Worm (Caenorhabditis elegans) whole organism, mixed stage, embryonic: Measurements from ENCODE around the gene twk-22.

Source experiments
- bed-3 ChIP-seq: fragments of 200-800 bp; sonication (Bioruptor generic); optimal IDR thresholded peaks from 3 replicates; lab custom pipeline; 2018; ENCODE audit warnings: mild to moderate bottlenecking, missing genetic modification characterization, moderate library complexity, missing compliant biosample characterization
- blmp-1 ChIP-seq: fragments of 150-350 bp; optimal IDR thresholded peaks from 2 replicates; lab custom pipeline; 2014; ENCODE audit warnings: missing biosample characterization, missing genetic modification characterization
- ceh-39 ChIP-seq: fragments of 150-350 bp; optimal IDR thresholded peaks from 2 replicates; lab custom pipeline; 2014; ENCODE audit warnings: missing biosample characterization, missing genetic modification characterization
- ceh-83 ChIP-seq: fragments of 200-800 bp; sonication (Bioruptor generic); optimal IDR thresholded peaks from 2 replicates; lab custom pipeline; 2018; ENCODE audit warnings: mild to moderate bottlenecking, missing genetic modification characterization, missing compliant biosample characterization
- ces-1 ChIP-seq: fragments of 150-350 bp; optimal IDR thresholded peaks from 2 replicates; lab custom pipeline; 2014; ENCODE audit warnings: missing biosample characterization, missing genetic modification reagents, missing genetic modification characterization
- cnd-1 ChIP-seq: fragments of 200-800 bp; sonication (Bioruptor generic); optimal IDR thresholded peaks from 2 replicates; lab custom pipeline; 2018; ENCODE audit warnings: mild to moderate bottlenecking, missing genetic modification characterization, missing compliant biosample characterization
- drap-1 ChIP-seq: fragments of 200-800 bp; sonication (Bioruptor generic); optimal IDR thresholded peaks from 3 replicates; lab custom pipeline; 2018; ENCODE audit warnings: mild to moderate bottlenecking, missing genetic modification characterization, missing compliant biosample characterization
- elt-1 ChIP-seq: sonication (generic microtip); optimal IDR thresholded peaks from 2 replicates; lab custom pipeline; 2017; ENCODE audit warnings: missing genetic modification characterization, mild to moderate bottlenecking, missing compliant biosample characterization, antibody characterized with exemption, moderate library complexity, borderline replicate concordance; ENCODE audit not compliant: insufficient read depth
- flh-1 ChIP-seq: fragments of 200-800 bp; sonication (Bioruptor generic); optimal IDR thresholded peaks from 2 replicates; lab custom pipeline; 2018; ENCODE audit warnings: mild to moderate bottlenecking, missing genetic modification characterization, moderate library complexity, missing compliant biosample characterization
- ham-2 ChIP-seq: fragments of 200-800 bp; sonication (Bioruptor generic); optimal IDR thresholded peaks from 2 replicates; lab custom pipeline; 2018; ENCODE audit warnings: mild to moderate bottlenecking, missing genetic modification characterization, missing compliant biosample characterization
- hlh-1 ChIP-seq: fragments of 150-350 bp; optimal IDR thresholded peaks from 2 replicates; lab custom pipeline; 2014; ENCODE audit warnings: missing biosample characterization, missing genetic modification reagents, missing genetic modification characterization
- lin-13 ChIP-seq: fragments of 150-350 bp; optimal IDR thresholded peaks from 2 replicates; lab custom pipeline; 2014; ENCODE audit warnings: missing biosample characterization, missing genetic modification characterization
- lin-32 ChIP-seq: fragments of 200-800 bp; sonication (Bioruptor generic); optimal IDR thresholded peaks from 2 replicates; lab custom pipeline; 2018; ENCODE audit warnings: mild to moderate bottlenecking, missing genetic modification characterization, missing compliant biosample characterization
- lsy-2 ChIP-seq: fragments of 150-350 bp; optimal IDR thresholded peaks from 2 replicates; lab custom pipeline; 2014; ENCODE audit warnings: missing biosample characterization, missing genetic modification characterization
- mab-5 ChIP-seq: fragments of 150-350 bp; optimal IDR thresholded peaks from 2 replicates; lab custom pipeline; 2014; ENCODE audit warnings: missing biosample characterization, missing genetic modification characterization
- mep-1 ChIP-seq: fragments of 150-350 bp; optimal IDR thresholded peaks from 2 replicates; lab custom pipeline; 2017; ENCODE audit warnings: missing biosample characterization, missing genetic modification reagents, missing genetic modification characterization, inconsistent platforms
- mls-2 ChIP-seq: sonication (generic microtip); optimal IDR thresholded peaks from 2 replicates; lab custom pipeline; 2016; ENCODE audit warnings: mild to moderate bottlenecking, missing genetic modification characterization, moderate library complexity, missing compliant biosample characterization
- nhr-12 ChIP-seq: fragments of 150-350 bp; optimal IDR thresholded peaks from 2 replicates; lab custom pipeline; 2014; ENCODE audit warnings: missing biosample characterization, missing genetic modification characterization
- nhr-2 ChIP-seq: fragments of 150-350 bp; optimal IDR thresholded peaks from 2 replicates; lab custom pipeline; 2014; ENCODE audit warnings: missing biosample characterization, missing genetic modification characterization
- nhr-237 ChIP-seq: fragments of 150-350 bp; optimal IDR thresholded peaks from 2 replicates; lab custom pipeline; 2014; ENCODE audit warnings: missing biosample characterization, missing genetic modification characterization
- nhr-76 ChIP-seq: sonication (generic microtip); optimal IDR thresholded peaks from 2 replicates; lab custom pipeline; 2017; ENCODE audit warnings: missing biosample characterization, missing genetic modification characterization
- pha-4 ChIP-seq: fragments of 150-350 bp; optimal IDR thresholded peaks from 2 replicates; lab custom pipeline; 2018; ENCODE audit warnings: missing biosample characterization, missing genetic modification reagents, missing genetic modification characterization
- snpc-4 ChIP-seq: fragments of 150-350 bp; optimal IDR thresholded peaks from 2 replicates; lab custom pipeline; 2014; ENCODE audit warnings: missing biosample characterization, missing genetic modification characterization
- sptf-1 ChIP-seq: sonication (generic microtip); optimal IDR thresholded peaks from 2 replicates; lab custom pipeline; 2017; ENCODE audit warnings: mild to moderate bottlenecking, missing genetic modification characterization, moderate library complexity, missing compliant biosample characterization
- tbx-8 ChIP-seq: fragments of 200-800 bp; sonication (Bioruptor generic); optimal IDR thresholded peaks from 2 replicates; lab custom pipeline; 2018; ENCODE audit warnings: mild to moderate bottlenecking, missing genetic modification characterization, moderate library complexity, missing compliant biosample characterization
- unc-120 ChIP-seq: sonication (generic microtip); optimal IDR thresholded peaks from 2 replicates; lab custom pipeline; 2017; ENCODE audit warnings: missing genetic modification characterization, missing compliant biosample characterization; ENCODE audit not compliant: poor library complexity, severe bottlenecking
- unc-39 ChIP-seq: fragments of 150-350 bp; optimal IDR thresholded peaks from 2 replicates; lab custom pipeline; 2014; ENCODE audit warnings: missing biosample characterization, missing genetic modification characterization
- unc-62 ChIP-seq: fragments of 150-350 bp; optimal IDR thresholded peaks from 2 replicates; lab custom pipeline; 2014; ENCODE audit warnings: missing biosample characterization, missing genetic modification reagents, missing genetic modification characterization
- zip-8 ChIP-seq: fragments of 150-350 bp; optimal IDR thresholded peaks from 2 replicates; lab custom pipeline; 2014; ENCODE audit warnings: missing biosample characterization, missing genetic modification characterization
- ztf-11 ChIP-seq: fragments of 150-350 bp; optimal IDR thresholded peaks from 2 replicates; lab custom pipeline; 2014; ENCODE audit warnings: missing biosample characterization, missing genetic modification characterization

Gene twk-22

ce11 chrX:16321864-16322263, 15.6 kb downstream of the twk-22 start:
- TF ChIP-seq ces-1 (GFP tag; lab: Kevin White, UChicago) (peak; percentile 45), ztf-11 (tag; lab: Kevin White, UChicago) (no peak)
- TF ChIP-seq, all 35 proteins: peak for 1

DNA sequence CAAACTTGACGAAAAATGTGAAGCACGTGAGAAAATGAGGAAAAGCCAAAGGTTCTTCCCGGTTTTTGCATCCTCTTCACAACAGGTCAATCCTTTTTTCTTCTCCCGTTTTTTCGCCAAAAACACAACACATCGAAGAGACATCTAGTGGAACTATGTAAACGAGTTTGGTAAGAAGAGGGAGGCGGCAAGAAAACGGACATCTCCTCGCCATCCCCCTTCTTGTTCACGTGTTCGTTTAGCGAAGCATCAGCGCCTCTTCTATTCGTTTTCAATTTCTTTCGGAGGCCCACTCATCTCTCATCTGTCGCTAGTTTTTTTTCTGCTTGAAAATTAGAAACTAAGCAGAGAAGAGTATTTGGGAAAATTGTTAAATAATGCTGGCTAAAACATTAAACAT, 18.0 kb downstream of the twk-22 start:
- TF ChIP-seq cnd-1 (no peak), mep-1 (tag; lab: Kevin White, UChicago) (no peak), unc-39 (tag; lab: Kevin White, UChicago) (no peak), nhr-237 (tag; lab: Kevin White, UChicago) (no peak), ztf-11 (tag; lab: Kevin White, UChicago) (no peak), unc-62 (GFP tag; lab: Kevin White, UChicago) (no peak), snpc-4 (tag; lab: Kevin White, UChicago) (no peak), unc-120 (no peak), lin-13 (no peak)

DNA sequence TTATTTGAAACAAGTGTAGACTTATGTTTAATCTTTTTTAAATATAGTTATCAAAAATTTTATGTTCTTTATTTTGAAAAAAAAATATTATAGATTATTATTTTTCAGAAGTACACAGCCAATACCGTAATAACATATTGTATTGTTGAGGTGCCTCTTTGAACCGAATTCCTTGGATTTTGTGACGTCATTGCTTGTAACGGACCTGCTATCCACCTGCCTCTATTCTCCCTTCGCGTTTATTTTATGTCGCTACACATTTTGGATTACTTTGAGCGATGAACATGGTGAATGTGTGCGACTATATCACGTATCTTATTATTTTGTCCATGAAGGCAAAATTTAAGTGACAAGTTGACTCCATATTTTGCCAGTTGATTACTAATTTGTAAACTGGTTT, 21.0 kb downstream of the twk-22 start:
- peak; percentile 8 for TF ChIP-seq zip-8
- TF ChIP-seq lin-32 (GFP tag; lab: Kevin White, UChicago), result no peak
- TF ChIP-seq cnd-1, result no peak

DNA sequence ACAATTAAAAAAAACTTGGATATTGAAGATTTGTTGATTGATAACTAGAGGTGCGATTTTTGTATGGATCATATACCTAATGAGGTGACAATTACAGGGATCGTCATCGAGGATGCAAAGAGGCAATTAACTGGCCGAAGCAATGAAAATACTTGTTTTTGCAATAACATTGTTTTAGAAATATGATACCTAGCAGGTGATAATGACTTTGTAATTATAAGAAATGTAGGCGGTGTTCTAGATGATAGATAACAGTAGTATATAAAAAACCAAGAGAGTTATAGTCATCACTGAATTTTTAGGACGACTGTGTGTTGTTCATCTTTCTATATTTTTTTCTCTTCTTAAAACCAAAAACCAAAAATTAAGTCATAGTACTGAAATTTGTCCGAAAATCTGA, 22.1 kb downstream of the twk-22 start, which contains the start of gene C11G6.2:
Gene C11G6.2, plus strand, starts transcription at position 301 of the 400 bp plus-strand sequence.
- TF ChIP-seq sptf-1 (no peak), nhr-12 (no peak), snpc-4 (tag; lab: Kevin White, UChicago) (no peak), ztf-11 (tag; lab: Kevin White, UChicago) (no peak), hlh-1 (no peak)

- TF ChIP-seq nhr-237 (tag; lab: Kevin White, UChicago) (no peak), zip-8 (no peak), pha-4 (tag; lab: Kevin White, UChicago) (no peak)
These were observed 25.2 kb downstream of the twk-22 start for ce11 chrX:16331425-16331824.

- TF ChIP-seq nhr-76, result no peak
- TF ChIP-seq elt-1, result no peak
- no peak for TF ChIP-seq unc-120
- no peak for TF ChIP-seq lsy-2 (tag; lab: Kevin White, UChicago)
- peak; percentile 56 for TF ChIP-seq ham-2
- TF ChIP-seq hlh-1, result peak; percentile 71
- peak; percentile 54 for TF ChIP-seq unc-62 (GFP tag; lab: Kevin White, UChicago)
- peak; percentile 94 for TF ChIP-seq pha-4 (tag; lab: Kevin White, UChicago)
- TF ChIP-seq ces-1 (GFP tag; lab: Kevin White, UChicago), result peak; percentile 64
- peak; percentile 15 for TF ChIP-seq nhr-2 (tag; lab: Kevin White, UChicago)
- TF ChIP-seq mep-1 (tag; lab: Kevin White, UChicago), result peak; percentile 74
- no peak for TF ChIP-seq flh-1 (GFP tag; lab: Kevin White, UChicago)
- TF ChIP-seq blmp-1 (tag; lab: Kevin White, UChicago), result no peak
These were observed 25.7 kb downstream of the twk-22 start, which contains the start of gene taf-3 for ce11 chrX:16331932-16332485. Gene taf-3, plus strand, starts transcription at chrX:16332435.

- TF ChIP-seq unc-120, result no peak
- TF ChIP-seq lin-32 (GFP tag; lab: Kevin White, UChicago), result no peak
- no peak for TF ChIP-seq unc-62 (GFP tag; lab: Kevin White, UChicago)
- TF ChIP-seq ces-1 (GFP tag; lab: Kevin White, UChicago), result no peak
- no peak for TF ChIP-seq ceh-83 (GFP tag; lab: Kevin White, UChicago)
- no peak for TF ChIP-seq sptf-1
- no peak for TF ChIP-seq blmp-1 (tag; lab: Kevin White, UChicago)
- TF ChIP-seq bed-3 (GFP tag; lab: Kevin White, UChicago), result no peak
- TF ChIP-seq mls-2 (tag; lab: Kevin White, UChicago), result no peak
- TF ChIP-seq ceh-39 (tag; lab: Kevin White, UChicago), result no peak
- TF ChIP-seq ztf-11 (tag; lab: Kevin White, UChicago), result no peak
- TF ChIP-seq mab-5 (tag; lab: Kevin White, UChicago), result no peak
- TF ChIP-seq tbx-8 (GFP tag; lab: Kevin White, UChicago), result no peak
- TF ChIP-seq pha-4 (tag; lab: Kevin White, UChicago), result no peak
- no peak for TF ChIP-seq drap-1 (GFP tag; lab: Kevin White, UChicago)
- no peak for TF ChIP-seq ham-2
- no peak for TF ChIP-seq flh-1 (GFP tag; lab: Kevin White, UChicago)
- no peak for TF ChIP-seq nhr-237 (tag; lab: Kevin White, UChicago)
These were observed 29.1 kb downstream of the twk-22 start for ce11 chrX:16335396-16335795.
